Fruit fly (Drosophila melanogaster) whole organism, pupa: ENCODE measurements around the gene Gr22b.
A peak's percentile ranks its signal among the peaks of the same experiment; 100 is the strongest.

Source experiments
- CG10348 ChIP-seq: fragments of 200-800 bp; sonication (Bioruptor generic); IDR thresholded peaks from 2 replicates; pipeline ENCODE4 v1.3.6; 2022; ENCODE audit warnings: missing biosample characterization, missing genetic modification characterization
- CG12605 ChIP-seq: fragments of 200-800 bp; sonication (Bioruptor generic); IDR thresholded peaks from 2 replicates; pipeline ENCODE4 v1.3.6; 2022; ENCODE audit warnings: missing biosample characterization, missing genetic modification characterization
- CG13204 ChIP-seq: fragments of 200-800 bp; sonication (Bioruptor generic); optimal IDR thresholded peaks from 2 replicates; lab custom pipeline; 2018; ENCODE audit warnings: missing biosample characterization, mild to moderate bottlenecking, missing genetic modification characterization, moderate library complexity
- CG14655 ChIP-seq: fragments of 200-800 bp; sonication (Bioruptor generic); optimal IDR thresholded peaks from 3 replicates; lab custom pipeline; 2017; ENCODE audit warnings: mild to moderate bottlenecking, missing biosample characterization, missing genetic modification reagents, missing genetic modification characterization
- CG15710 ChIP-seq: fragments of 200-800 bp; sonication (Bioruptor generic); optimal IDR thresholded peaks from 2 replicates; lab custom pipeline; 2018; ENCODE audit warnings: missing biosample characterization, mild to moderate bottlenecking, missing genetic modification characterization, moderate library complexity
- CG17806 ChIP-seq: fragments of 200-800 bp; sonication (Bioruptor generic); optimal IDR thresholded peaks from 2 replicates; lab custom pipeline; 2018; ENCODE audit warnings: missing biosample characterization, mild to moderate bottlenecking, missing genetic modification characterization, moderate library complexity
- CG32121 ChIP-seq: fragments of 200-800 bp; sonication (Bioruptor generic); IDR thresholded peaks from 2 replicates; pipeline ENCODE4 v1.3.6; 2022; ENCODE audit warnings: missing biosample characterization, missing genetic modification characterization
- CG34367 ChIP-seq: fragments of 200-800 bp; sonication (Bioruptor generic); optimal IDR thresholded peaks from 2 replicates; lab custom pipeline; 2018; ENCODE audit warnings: missing biosample characterization, mild to moderate bottlenecking, missing genetic modification characterization
- CG4496 ChIP-seq: fragments of 200-800 bp; sonication (Bioruptor generic); IDR thresholded peaks from 3 replicates; pipeline ENCODE4 v1.3.6; 2022; ENCODE audit warnings: missing biosample characterization, missing genetic modification characterization
- CG8159 ChIP-seq: fragments of 200-800 bp; sonication (Bioruptor generic); optimal IDR thresholded peaks from 3 replicates; lab custom pipeline; 2018; ENCODE audit warnings: missing biosample characterization, mild to moderate bottlenecking, missing genetic modification characterization, moderate library complexity
- CG8301 ChIP-seq: fragments of 200-800 bp; sonication (Bioruptor generic); optimal IDR thresholded peaks from 2 replicates; lab custom pipeline; 2018; ENCODE audit warnings: missing biosample characterization, mild to moderate bottlenecking, missing genetic modification characterization
- CG9948 ChIP-seq: fragments of 200-800 bp; sonication (Bioruptor generic); optimal IDR thresholded peaks from 2 replicates; lab custom pipeline; 2018; ENCODE audit warnings: missing biosample characterization, mild to moderate bottlenecking, missing genetic modification characterization, moderate library complexity
- D1 ChIP-seq: fragments of 200-800 bp; sonication (Bioruptor generic); optimal IDR thresholded peaks from 2 replicates; lab custom pipeline; 2018; ENCODE audit warnings: missing biosample characterization, mild to moderate bottlenecking, missing genetic modification characterization, moderate library complexity
- EcR ChIP-seq: fragments of 200-800 bp; sonication (Bioruptor generic); optimal IDR thresholded peaks from 3 replicates; lab custom pipeline; 2019; ENCODE audit warnings: missing biosample characterization, missing genetic modification characterization, mild to moderate bottlenecking, moderate library complexity, missing genetic modification reagents
- Ets98B ChIP-seq: fragments of 200-800 bp; sonication (Bioruptor generic); IDR thresholded peaks from 2 replicates; pipeline ENCODE4 v1.3.6; 2022; ENCODE audit warnings: missing biosample characterization, missing genetic modification characterization
- Pif1A ChIP-seq: fragments of 200-800 bp; sonication (Bioruptor generic); optimal IDR thresholded peaks from 3 replicates; lab custom pipeline; 2016; ENCODE audit warnings: missing biosample characterization, missing genetic modification characterization
- Pif1B ChIP-seq: fragments of 200-800 bp; sonication (Bioruptor generic); optimal IDR thresholded peaks from 3 replicates; lab custom pipeline; 2016; ENCODE audit warnings: missing biosample characterization, missing genetic modification characterization
- Snoo ChIP-seq: fragments of 200-800 bp; sonication (Bioruptor generic); optimal IDR thresholded peaks from 3 replicates; lab custom pipeline; 2017; ENCODE audit warnings: missing biosample characterization, mild to moderate bottlenecking, missing genetic modification characterization, inconsistent platforms
- fd96Ca ChIP-seq: fragments of 200-800 bp; sonication (Bioruptor generic); IDR thresholded peaks from 3 replicates; pipeline ENCODE4 v1.3.6; 2022; ENCODE audit warnings: missing biosample characterization, missing genetic modification characterization
- gl ChIP-seq: fragments of 200-800 bp; sonication (Bioruptor generic); optimal IDR thresholded peaks from 2 replicates; lab custom pipeline; 2018; ENCODE audit warnings: missing biosample characterization, mild to moderate bottlenecking, missing genetic modification characterization
- rn ChIP-seq: fragments of 200-800 bp; sonication (Bioruptor generic); IDR thresholded peaks from 2 replicates; pipeline ENCODE4 v1.3.6; 2022; ENCODE audit warnings: missing biosample characterization, missing genetic modification characterization

Gene Gr22b

DNA sequence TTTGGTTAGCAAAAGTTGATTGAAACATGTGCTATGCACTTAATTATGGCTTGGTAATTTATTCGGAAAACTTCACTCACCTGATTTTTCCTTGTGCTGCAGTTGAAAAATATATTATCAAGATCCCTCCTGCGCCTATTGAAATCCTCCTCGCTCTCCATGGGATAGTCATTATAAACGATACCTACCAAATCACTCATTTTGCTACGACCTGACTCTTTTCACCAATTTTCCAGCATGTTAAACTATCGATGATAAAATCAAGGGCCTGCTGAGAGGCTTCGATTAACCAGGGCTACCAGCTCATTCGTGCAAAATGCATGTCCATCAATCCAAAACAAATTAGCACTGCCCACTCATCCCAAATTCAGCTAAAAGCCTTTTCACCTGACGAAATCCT, 34.2 kb downstream of the Gr22b start, which contains the start of gene CG17650:
TSS of gene CG17650 (minus strand) at position 241 of the 400 bp plus-strand sequence.
- no peak for TF ChIP-seq D1 (tag; lab: Kevin White, UChicago)

DNA sequence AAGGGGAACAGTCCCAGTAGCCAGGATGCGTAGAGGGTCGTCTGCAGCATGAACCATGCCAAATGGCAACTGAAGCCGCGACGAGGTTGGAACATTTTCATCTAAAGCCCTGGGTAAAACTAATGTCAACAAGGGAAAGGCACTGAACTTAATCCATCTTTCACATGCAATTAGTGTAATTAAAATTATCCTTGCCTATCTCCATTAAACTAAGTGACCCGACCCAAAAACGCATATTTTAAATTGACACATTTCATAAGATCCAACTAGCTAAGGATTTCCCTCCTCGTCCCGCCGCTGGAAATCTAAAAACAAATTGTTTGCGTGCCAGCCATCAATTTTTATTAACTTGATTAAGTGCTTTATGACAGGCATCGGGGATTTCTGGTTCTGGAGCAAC, 36.7 kb downstream of the Gr22b start, which contains the start of gene Gr22f:
TSS of gene Gr22f (minus strand) at position 101 of the 400 bp plus-strand sequence.
- TF ChIP-seq CG17806 (tag; lab: Kevin White, UChicago): no peak
- TF ChIP-seq Ets98B (GFP tag; lab: Robert Waterston, UW): no peak
- TF ChIP-seq Pif1A (GFP tag; lab: Kevin White, UChicago): no peak
- no peak for TF ChIP-seq CG13204 (GFP tag; lab: Kevin White, UChicago)
- TF ChIP-seq Snoo (tag; lab: Kevin White, UChicago): no peak
- no peak for TF ChIP-seq gl (tag; lab: Kevin White, UChicago)
- no peak for TF ChIP-seq D1 (tag; lab: Kevin White, UChicago)
- no peak for TF ChIP-seq CG8159 (tag; lab: Kevin White, UChicago)
- TF ChIP-seq CG4496: no peak
- no peak for TF ChIP-seq CG9948 (tag; lab: Kevin White, UChicago)
- TF ChIP-seq rn: no peak
- no peak for TF ChIP-seq CG14655 (GFP tag; lab: Kevin White, UChicago)
- no peak for TF ChIP-seq CG10348 (GFP tag; lab: Robert Waterston, UW)
- no peak for TF ChIP-seq EcR (GFP tag; lab: Kevin White, UChicago)
- TF ChIP-seq fd96Ca (GFP tag; lab: Robert Waterston, UW): no peak
- no peak for TF ChIP-seq CG8301 (tag; lab: Kevin White, UChicago)
- no peak for TF ChIP-seq CG32121
- TF ChIP-seq CG34367 (tag; lab: Kevin White, UChicago): no peak
- TF ChIP-seq Pif1B (GFP tag; lab: Kevin White, UChicago): no peak

DNA sequence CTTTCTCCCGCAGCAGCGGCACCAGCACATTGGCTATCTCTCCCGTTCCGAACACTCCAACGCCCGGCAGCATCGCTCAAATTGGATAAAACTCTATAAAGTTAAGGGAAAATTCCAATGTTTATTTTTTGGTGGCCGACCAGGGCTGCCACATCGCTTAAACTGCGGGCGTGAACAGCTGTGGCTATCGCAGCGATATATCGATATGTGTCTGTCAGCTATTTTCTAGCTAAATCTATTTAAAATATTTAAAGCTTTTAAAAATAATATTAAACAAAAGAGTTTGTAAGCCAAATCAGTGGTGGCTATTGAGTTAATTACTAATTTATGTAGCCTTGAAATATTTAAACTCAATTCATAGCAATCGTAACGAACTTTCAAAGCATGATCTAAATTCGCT, 41.1 kb downstream of the Gr22b start, which contains the start of the genes CG17712 and CG17648:
TSS of gene CG17712 (minus strand) at position 170 of the 400 bp plus-strand sequence.
TSS of gene CG17648 (plus strand) at position 356 of the 400 bp plus-strand sequence.
- TF ChIP-seq CG12605 (GFP tag; lab: Robert Waterston, UW): no peak
- no peak for TF ChIP-seq CG10348 (GFP tag; lab: Robert Waterston, UW)
- no peak for TF ChIP-seq gl (tag; lab: Kevin White, UChicago)
- no peak for TF ChIP-seq CG8159 (tag; lab: Kevin White, UChicago)
- no peak for TF ChIP-seq Ets98B (GFP tag; lab: Robert Waterston, UW)
- TF ChIP-seq CG17806 (tag; lab: Kevin White, UChicago): no peak
- no peak for TF ChIP-seq CG14655 (GFP tag; lab: Kevin White, UChicago)
- no peak for TF ChIP-seq CG8301 (tag; lab: Kevin White, UChicago)
- no peak for TF ChIP-seq Snoo (tag; lab: Kevin White, UChicago)
- no peak for TF ChIP-seq CG9948 (tag; lab: Kevin White, UChicago)
- TF ChIP-seq fd96Ca (GFP tag; lab: Robert Waterston, UW): no peak
- no peak for TF ChIP-seq Pif1A (GFP tag; lab: Kevin White, UChicago)
- TF ChIP-seq D1 (tag; lab: Kevin White, UChicago): no peak
- no peak for TF ChIP-seq CG32121
- TF ChIP-seq CG13204 (GFP tag; lab: Kevin White, UChicago): no peak
- no peak for TF ChIP-seq CG4496
- no peak for TF ChIP-seq Pif1B (GFP tag; lab: Kevin White, UChicago)
- TF ChIP-seq, all 21 proteins: peak for 0

DNA sequence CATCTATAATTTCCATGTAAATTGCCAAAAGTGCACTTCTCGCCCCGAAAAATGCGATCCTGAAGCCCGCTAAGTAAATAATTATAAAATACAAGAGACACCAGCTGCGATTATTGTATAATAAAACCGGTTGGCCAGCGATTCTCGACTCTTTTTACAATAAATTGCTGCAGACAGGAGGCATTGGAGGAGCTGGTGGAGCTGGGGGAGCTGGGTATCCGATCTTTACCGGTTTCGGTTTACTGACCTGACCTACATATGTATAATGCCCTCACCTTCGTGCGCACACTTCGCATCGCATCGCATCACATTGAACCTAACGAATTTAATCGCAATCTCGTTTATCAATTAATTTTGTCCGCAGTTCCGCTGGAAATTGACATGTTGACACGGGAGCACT, 44.7 kb downstream of the Gr22b start:
- TF ChIP-seq Ets98B (GFP tag; lab: Robert Waterston, UW): no peak
- no peak for TF ChIP-seq Pif1B (GFP tag; lab: Kevin White, UChicago)
- TF ChIP-seq CG15710 (tag; lab: Kevin White, UChicago): no peak
- TF ChIP-seq CG8159 (tag; lab: Kevin White, UChicago): no peak
- no peak for TF ChIP-seq CG12605 (GFP tag; lab: Robert Waterston, UW)
- no peak for TF ChIP-seq CG4496
- peak; percentile 95 for TF ChIP-seq EcR (GFP tag; lab: Kevin White, UChicago)

DNA sequence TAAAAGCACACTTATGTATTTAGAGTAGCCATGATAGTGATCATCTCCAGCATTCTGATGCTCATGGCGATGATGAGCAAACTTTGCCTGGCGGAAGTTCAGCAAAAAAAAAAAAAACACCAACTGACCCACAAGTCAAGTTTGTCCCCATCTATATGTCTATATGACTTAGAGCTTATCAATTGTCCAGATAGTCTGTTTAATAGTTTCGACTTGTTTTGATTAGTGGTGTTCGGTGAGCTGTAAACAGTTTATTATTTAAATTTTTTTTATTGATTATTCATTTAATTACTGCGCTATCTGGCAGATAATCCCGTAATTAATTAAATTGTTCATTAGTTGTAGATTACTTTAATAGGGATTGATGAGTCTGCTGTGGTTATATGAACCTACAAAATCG, 49.3 kb downstream of the Gr22b start:
- TF ChIP-seq Pif1A (GFP tag; lab: Kevin White, UChicago): no peak
- no peak for TF ChIP-seq CG17806 (tag; lab: Kevin White, UChicago)
- TF ChIP-seq D1 (tag; lab: Kevin White, UChicago): no peak
- TF ChIP-seq CG9948 (tag; lab: Kevin White, UChicago): no peak
- no peak for TF ChIP-seq CG34367 (tag; lab: Kevin White, UChicago)
- no peak for TF ChIP-seq Ets98B (GFP tag; lab: Robert Waterston, UW)
- TF ChIP-seq CG8301 (tag; lab: Kevin White, UChicago): no peak
- TF ChIP-seq, all 21 proteins: peak for 0
